Fruit fly (Drosophila melanogaster) whole organism, embryonic: ENCODE results near the gene CG13024.

ENCODE experiments used
- CG10209 ChIP-seq: fragments of 200-800 bp; sonication (Bioruptor generic); optimal IDR thresholded peaks from 3 replicates; lab custom pipeline; 2017; ENCODE audit warnings: missing biosample characterization, mild to moderate bottlenecking, missing genetic modification characterization, missing genetic modification reagents
- CG10366 ChIP-seq: fragments of 200-800 bp; sonication (Bioruptor generic); IDR thresholded peaks from 2 replicates; pipeline ENCODE4 v1.3.6; 2022; ENCODE audit warnings: missing biosample characterization, missing genetic modification characterization
- CG10431 ChIP-seq: fragments of 200-800 bp; sonication (Bioruptor generic); optimal IDR thresholded peaks from 3 replicates; lab custom pipeline; 2018; ENCODE audit warnings: missing biosample characterization, mild to moderate bottlenecking, missing genetic modification characterization
- CG10543 ChIP-seq: fragments of 200-800 bp; sonication (Bioruptor generic); optimal IDR thresholded peaks from 3 replicates; lab custom pipeline; 2017; ENCODE audit warnings: missing biosample characterization, mild to moderate bottlenecking, missing genetic modification characterization, moderate library complexity
- CG11723 ChIP-seq: fragments of 200-800 bp; sonication (Bioruptor generic); optimal IDR thresholded peaks from 2 replicates; lab custom pipeline; 2017; ENCODE audit warnings: missing biosample characterization, mild to moderate bottlenecking, missing genetic modification characterization
- CG12071 ChIP-seq: fragments of 200-800 bp; sonication (Bioruptor generic); optimal IDR thresholded peaks from 3 replicates; lab custom pipeline; 2018; ENCODE audit warnings: missing biosample characterization, mild to moderate bottlenecking, missing genetic modification characterization
- CG12155 ChIP-seq: fragments of 200-800 bp; sonication (Bioruptor generic); optimal IDR thresholded peaks from 3 replicates; lab custom pipeline; 2016; ENCODE audit warnings: missing biosample characterization, missing genetic modification characterization
- CG1233 ChIP-seq: fragments of 200-800 bp; sonication (Bioruptor generic); optimal IDR thresholded peaks from 4 replicates; lab custom pipeline; 2018; ENCODE audit warnings: missing biosample characterization, mild to moderate bottlenecking, missing genetic modification characterization
- CG13296 ChIP-seq: fragments of 200-800 bp; sonication (Bioruptor generic); optimal IDR thresholded peaks from 3 replicates; lab custom pipeline; 2018; ENCODE audit warnings: missing biosample characterization, mild to moderate bottlenecking, missing genetic modification characterization
- CG13424 ChIP-seq: fragments of 200-800 bp; sonication (Bioruptor generic); optimal IDR thresholded peaks from 2 replicates; lab custom pipeline; 2019; ENCODE audit warnings: missing biosample characterization, mild to moderate bottlenecking, missing genetic modification characterization, moderate library complexity
- CG14710 ChIP-seq: fragments of 200-800 bp; sonication (Bioruptor generic); optimal IDR thresholded peaks from 3 replicates; lab custom pipeline; 2019; ENCODE audit warnings: missing biosample characterization, mild to moderate bottlenecking, missing genetic modification characterization, moderate library complexity
- CG15269 ChIP-seq: fragments of 200-800 bp; sonication (Bioruptor generic); optimal IDR thresholded peaks from 2 replicates; lab custom pipeline; 2018; ENCODE audit warnings: missing biosample characterization, mild to moderate bottlenecking, missing genetic modification characterization, moderate library complexity
- CG1529 ChIP-seq: fragments of 200-800 bp; sonication (Bioruptor generic); optimal IDR thresholded peaks from 3 replicates; lab custom pipeline; 2018; ENCODE audit warnings: missing biosample characterization, missing genetic modification characterization
- CG17328 ChIP-seq: fragments of 200-800 bp; sonication (Bioruptor generic); IDR thresholded peaks from 2 replicates; pipeline ENCODE4 v1.3.6; 2022; ENCODE audit warnings: missing biosample characterization, missing genetic modification characterization
- CG17361 ChIP-seq: fragments of 200-800 bp; sonication (Bioruptor generic); IDR thresholded peaks from 3 replicates; pipeline ENCODE4 v1.3.6; 2022; ENCODE audit warnings: missing biosample characterization, missing genetic modification characterization
- CG2116 ChIP-seq: fragments of 200-800 bp; sonication (Bioruptor generic); optimal IDR thresholded peaks from 3 replicates; lab custom pipeline; 2018; ENCODE audit warnings: missing biosample characterization, mild to moderate bottlenecking, missing genetic modification characterization
- CG4730 ChIP-seq: fragments of 200-800 bp; sonication (Bioruptor generic); IDR thresholded peaks from 2 replicates; pipeline ENCODE4 v1.3.6; 2022; ENCODE audit warnings: missing biosample characterization, missing genetic modification characterization
- CG6654 ChIP-seq: fragments of 200-800 bp; sonication (Bioruptor generic); optimal IDR thresholded peaks from 2 replicates; lab custom pipeline; 2017; ENCODE audit warnings: missing biosample characterization, mild to moderate bottlenecking, missing genetic modification characterization
- CG6813 ChIP-seq: fragments of 200-800 bp; sonication (Bioruptor generic); optimal IDR thresholded peaks from 2 replicates; lab custom pipeline; 2017; ENCODE audit warnings: missing biosample characterization, missing genetic modification characterization, mild to moderate bottlenecking, moderate library complexity, missing genetic modification reagents
- CG7987 ChIP-seq: fragments of 200-800 bp; sonication (Bioruptor generic); optimal IDR thresholded peaks from 2 replicates; lab custom pipeline; 2018; ENCODE audit warnings: missing biosample characterization, mild to moderate bottlenecking, missing genetic modification characterization, moderate library complexity
- CG8359 ChIP-seq: fragments of 200-800 bp; sonication (Bioruptor generic); optimal IDR thresholded peaks from 2 replicates; lab custom pipeline; 2017; ENCODE audit warnings: missing biosample characterization, mild to moderate bottlenecking, missing genetic modification characterization, borderline replicate concordance
- CG8765 ChIP-seq: fragments of 200-800 bp; sonication (Bioruptor generic); IDR thresholded peaks from 2 replicates; pipeline ENCODE4 v1.3.6; 2022; ENCODE audit warnings: missing biosample characterization, missing genetic modification characterization
- CG9437 ChIP-seq: fragments of 200-800 bp; sonication (Bioruptor generic); optimal IDR thresholded peaks from 2 replicates; lab custom pipeline; 2018; ENCODE audit warnings: missing biosample characterization, mild to moderate bottlenecking, missing genetic modification characterization
- CG9609 ChIP-seq: fragments of 200-800 bp; sonication (Bioruptor generic); optimal IDR thresholded peaks from 3 replicates; lab custom pipeline; 2016; ENCODE audit warnings: missing biosample characterization, missing genetic modification characterization
- CG9727 ChIP-seq: fragments of 200-800 bp; sonication (Bioruptor generic); optimal IDR thresholded peaks from 3 replicates; lab custom pipeline; 2017; ENCODE audit warnings: missing biosample characterization, mild to moderate bottlenecking, missing genetic modification characterization
- D ChIP-seq, 2 experiments: fragments of 200-800 bp in 1 of 2; fragments of >200 bp in 1 of 2; sonication (Bioruptor generic) in 1 of 2; optimal IDR thresholded peaks; 2 replicates in 1 of 2; 3 replicates in 1 of 2; lab custom pipeline; 2017; ENCODE audit warnings: mild to moderate bottlenecking in 1 of 2, missing biosample characterization in 1 of 2, missing genetic modification characterization in 1 of 2, missing genetic modification reagents in 1 of 2
- Dek ChIP-seq: fragments of 200-800 bp; sonication (Bioruptor generic); optimal IDR thresholded peaks from 3 replicates; lab custom pipeline; 2019; ENCODE audit warnings: missing biosample characterization, mild to moderate bottlenecking, missing genetic modification characterization, moderate library complexity
- Gug ChIP-seq: fragments of 200-800 bp; sonication (Bioruptor generic); IDR thresholded peaks from 4 replicates; pipeline ENCODE4 v1.3.6; 2022; ENCODE audit warnings: missing biosample characterization, missing genetic modification characterization
- HmgD ChIP-seq: fragments of 200-800 bp; sonication (Bioruptor generic); optimal IDR thresholded peaks from 3 replicates; lab custom pipeline; 2016; ENCODE audit warnings: missing biosample characterization, missing genetic modification characterization
- Hsf ChIP-seq: fragments of 200-800 bp; sonication (Bioruptor generic); optimal IDR thresholded peaks from 3 replicates; lab custom pipeline; 2016; ENCODE audit warnings: missing biosample characterization, missing genetic modification characterization
- Lpt ChIP-seq: fragments of >200 bp; optimal IDR thresholded peaks from 2 replicates; lab custom pipeline; 2018; ENCODE audit warnings: missing biosample characterization, missing genetic modification characterization
- Rfx ChIP-seq: fragments of 200-800 bp; sonication (Bioruptor generic); IDR thresholded peaks from 2 replicates; pipeline ENCODE4 v1.3.6; 2022; ENCODE audit warnings: missing biosample characterization, missing genetic modification characterization
- Rx ChIP-seq: fragments of 200-800 bp; sonication (Bioruptor generic); IDR thresholded peaks from 2 replicates; pipeline ENCODE4 v1.3.6; 2022; ENCODE audit warnings: missing biosample characterization, missing genetic modification characterization
- Trl ChIP-seq, 3 experiments: fragments of >200 bp in 2 of 3; fragments of 200-800 bp in 1 of 3; sonication (Bioruptor generic) in 1 of 3; optimal IDR thresholded peaks; 2 replicates in 1 of 3; 3 replicates in 2 of 3; lab custom pipeline; 2016 to 2017; ENCODE audit warnings: missing biosample characterization in 1 of 3, missing genetic modification characterization in 1 of 3
- Usf ChIP-seq: fragments of 200-800 bp; sonication (Bioruptor generic); optimal IDR thresholded peaks from 2 replicates; lab custom pipeline; 2017; ENCODE audit warnings: missing genotype, missing biosample characterization, missing genetic modification characterization
- cas ChIP-seq: fragments of 200-800 bp; sonication (Bioruptor generic); IDR thresholded peaks from 2 replicates; pipeline ENCODE4 v1.3.6; 2022; ENCODE audit warnings: missing biosample characterization, missing genetic modification characterization
- cato ChIP-seq: fragments of 200-800 bp; sonication (Bioruptor generic); optimal IDR thresholded peaks from 2 replicates; lab custom pipeline; 2016; ENCODE audit warnings: missing biosample characterization, missing genetic modification characterization, borderline replicate concordance
- caup ChIP-seq: fragments of 200-800 bp; sonication (Bioruptor generic); optimal IDR thresholded peaks from 3 replicates; lab custom pipeline; 2017; ENCODE audit warnings: missing biosample characterization, mild to moderate bottlenecking, missing genetic modification characterization, moderate library complexity; ENCODE audit not compliant: severe bottlenecking
- chn ChIP-seq: fragments of 200-800 bp; sonication (Bioruptor generic); optimal IDR thresholded peaks from 2 replicates; lab custom pipeline; 2016; ENCODE audit warnings: missing biosample characterization, missing genetic modification characterization
- disco-r ChIP-seq: fragments of 200-800 bp; sonication (Bioruptor generic); optimal IDR thresholded peaks from 2 replicates; lab custom pipeline; 2016; ENCODE audit warnings: missing biosample characterization, missing genetic modification characterization
- fu2 ChIP-seq: fragments of 200-800 bp; sonication (Bioruptor generic); optimal IDR thresholded peaks from 2 replicates; lab custom pipeline; 2016; ENCODE audit warnings: missing biosample characterization, missing genetic modification characterization
- gro ChIP-seq: fragments of 200-800 bp; sonication (Bioruptor generic); optimal IDR thresholded peaks from 2 replicates; lab custom pipeline; 2016; ENCODE audit warnings: missing biosample characterization, missing genetic modification characterization
- kah ChIP-seq: fragments of 200-800 bp; sonication (Bioruptor generic); optimal IDR thresholded peaks from 2 replicates; lab custom pipeline; 2018; ENCODE audit warnings: missing biosample characterization, mild to moderate bottlenecking, missing genetic modification characterization
- lola ChIP-seq, 3 experiments: fragments of >200 bp in 2 of 3; fragments of 200-800 bp in 1 of 3; sonication (Bioruptor generic) in 1 of 3; optimal IDR thresholded peaks; 2 replicates each; lab custom pipeline; 2017 to 2019; ENCODE audit warnings: missing biosample characterization in 3 of 3, missing genetic modification characterization in 3 of 3, mild to moderate bottlenecking in 1 of 3, moderate library complexity in 1 of 3
- sens-2 ChIP-seq: fragments of 200-800 bp; sonication (Bioruptor generic); IDR thresholded peaks from 2 replicates; pipeline ENCODE4 v1.3.6; 2022; ENCODE audit warnings: missing biosample characterization, missing genetic modification characterization
- sisA ChIP-seq: fragments of 200-800 bp; sonication (Bioruptor generic); IDR thresholded peaks from 2 replicates; pipeline ENCODE4 v1.3.6; 2022; ENCODE audit warnings: missing biosample characterization, missing genetic modification characterization
- so ChIP-seq: fragments of 200-800 bp; sonication (Bioruptor generic); IDR thresholded peaks from 3 replicates; pipeline ENCODE4 v1.3.6; 2022; ENCODE audit warnings: missing biosample characterization, missing genetic modification characterization
- ssp ChIP-seq: fragments of 200-800 bp; sonication (Bioruptor generic); IDR thresholded peaks from 2 replicates; pipeline ENCODE4 v1.3.6; 2022; ENCODE audit warnings: missing biosample characterization, missing genetic modification characterization
- unpg ChIP-seq: fragments of 200-800 bp; sonication (Bioruptor generic); optimal IDR thresholded peaks from 3 replicates; lab custom pipeline; 2018; ENCODE audit warnings: missing biosample characterization, mild to moderate bottlenecking, missing genetic modification characterization, moderate library complexity

The CG13024 gene

dm6 chr3L:16806823-16807325, 22.0 kb downstream of the CG13024 start (continued):
- TF ChIP-seq CG10366 = peak; percentile 53
- peak; percentile 55; the same call in 1 of the 2 replicates for TF ChIP-seq CG17328 (GFP tag; lab: Robert Waterston, UW)
- no peak for TF ChIP-seq so (GFP tag; lab: Robert Waterston, UW)
- peak; percentile 22; the same call in 1 of the 4 replicates for TF ChIP-seq Gug (GFP tag; lab: Robert Waterston, UW)
- TF ChIP-seq CG4730 (GFP tag; lab: Robert Waterston, UW) = peak; percentile 34; the same call in 1 of the 2 replicates
- TF ChIP-seq fu2 (GFP tag; lab: Kevin White, UChicago) = no peak
- TF ChIP-seq ssp (GFP tag; lab: Robert Waterston, UW) = 0 out of 2 replicates have a peak, but pooled peaks have one; percentile 5
- TF ChIP-seq sisA (GFP tag; lab: Robert Waterston, UW) = peak; percentile 28; the same call in 1 of the 2 replicates
- peak; percentile 75 for TF ChIP-seq CG15269 (tag; lab: Kevin White, UChicago)
- no peak for TF ChIP-seq CG10543 (GFP tag; lab: Kevin White, UChicago)
- no peak for TF ChIP-seq D (optimal IDR thresholded peaks at IDR 0.05; lab: Kevin White, UChicago)
- peak; percentile 73 for TF ChIP-seq D (GFP tag; optimal IDR thresholded peaks at IDR 0.05; lab: Kevin White, UChicago)
- TF ChIP-seq lola (GFP tag; optimal IDR thresholded peaks at IDR 0.05; lab: Kevin White, UChicago) = peak in 1 of 3 experiments; percentile 78
- peak; percentile 11 for TF ChIP-seq Hsf
- peak; percentile 76 for TF ChIP-seq CG1233 (GFP tag; lab: Kevin White, UChicago)
- no peak for TF ChIP-seq gro
- peak; percentile 58 for TF ChIP-seq CG1529 (GFP tag; lab: Kevin White, UChicago)
- no peak for TF ChIP-seq cato (GFP tag; lab: Kevin White, UChicago)
- TF ChIP-seq chn (GFP tag; lab: Kevin White, UChicago) = peak; percentile 3
- TF ChIP-seq HmgD (GFP tag; lab: Kevin White, UChicago) = no peak
- no peak for TF ChIP-seq Lpt
- TF ChIP-seq CG7987 = no peak
- peak; percentile 64 for TF ChIP-seq Rfx (GFP tag; lab: Robert Waterston, UW)
- no peak for TF ChIP-seq disco-r (GFP tag; lab: Kevin White, UChicago)
- TF ChIP-seq CG8359 = peak; percentile 2
- TF ChIP-seq unpg (GFP tag; lab: Kevin White, UChicago) = peak; percentile 56
- peak; percentile 23 for TF ChIP-seq CG12071
- TF ChIP-seq sens-2 (GFP tag; lab: Robert Waterston, UW) = 0 out of 2 replicates have a peak, but pooled peaks have one; percentile 21
- no peak for TF ChIP-seq Rx (GFP tag; lab: Robert Waterston, UW)
- peak; percentile 27 for TF ChIP-seq CG2116 (GFP tag; lab: Kevin White, UChicago)
- TF ChIP-seq CG9727 (GFP tag; lab: Kevin White, UChicago) = peak; percentile 70
- peak; percentile 76 for TF ChIP-seq CG9437 (GFP tag; lab: Kevin White, UChicago)
- peak; percentile 47 for TF ChIP-seq CG6654 (GFP tag; lab: Kevin White, UChicago)
- TF ChIP-seq kah (GFP tag; lab: Kevin White, UChicago) = peak; percentile 7
- TF ChIP-seq CG6813 (GFP tag; lab: Kevin White, UChicago) = peak; percentile 67
- peak; percentile 64 for TF ChIP-seq Dek
- TF ChIP-seq CG11723 = peak; percentile 42
- no peak for TF ChIP-seq CG9609 (GFP tag; lab: Kevin White, UChicago)
- TF ChIP-seq CG14710 (tag; lab: Kevin White, UChicago) = peak; percentile 74
- TF ChIP-seq CG10209 = peak; percentile 78
- TF ChIP-seq CG13296 (GFP tag; lab: Kevin White, UChicago) = peak; percentile 76
- TF ChIP-seq CG10431 (GFP tag; lab: Kevin White, UChicago) = no peak
- peak; percentile 49 for TF ChIP-seq Usf (GFP tag; lab: Kevin White, UChicago)
- TF ChIP-seq CG17361 = peak; percentile 91
- no peak for TF ChIP-seq cas
- TF ChIP-seq CG13424 = peak; percentile 80
- TF ChIP-seq CG12155 (GFP tag; lab: Kevin White, UChicago) = peak; percentile 53
- peak; percentile 51 for TF ChIP-seq caup (GFP tag; lab: Kevin White, UChicago)
- peak in 1 of 2 experiments; percentile 27 for TF ChIP-seq Trl (optimal IDR thresholded peaks at IDR 0.05; lab: Kevin White, UChicago)
- TF ChIP-seq Trl (GFP tag; optimal IDR thresholded peaks at IDR 0.05; lab: Kevin White, UChicago) = no peak
- TF ChIP-seq CG8765 (GFP tag; lab: Robert Waterston, UW) = no peak
